Fruit fly (Drosophila melanogaster) whole organism, embryonic: ENCODE results near the gene CG15625.

ENCODE experiments used
- Atf3 ChIP-seq: fragments of 200-800 bp; sonication (Bioruptor generic); optimal IDR thresholded peaks from 3 replicates; lab custom pipeline; 2016; ENCODE audit warnings: missing biosample characterization, missing genetic modification characterization
- B-H1 ChIP-seq: fragments of 200-800 bp; sonication (Bioruptor generic); IDR thresholded peaks from 3 replicates; pipeline ENCODE4 v1.3.6; 2022; ENCODE audit warnings: missing biosample characterization, missing genetic modification characterization
- BtbVII ChIP-seq: fragments of 200-800 bp; sonication (Bioruptor generic); optimal IDR thresholded peaks from 3 replicates; lab custom pipeline; 2017; ENCODE audit warnings: missing biosample characterization, mild to moderate bottlenecking, missing genetic modification characterization
- CG10366 ChIP-seq: fragments of 200-800 bp; sonication (Bioruptor generic); IDR thresholded peaks from 2 replicates; pipeline ENCODE4 v1.3.6; 2022; ENCODE audit warnings: missing biosample characterization, missing genetic modification characterization
- CG11456 ChIP-seq: fragments of 200-800 bp; sonication (Bioruptor generic); IDR thresholded peaks from 3 replicates; pipeline ENCODE4 v1.3.6; 2022; ENCODE audit warnings: missing biosample characterization, missing genetic modification characterization
- CG12236 ChIP-seq: fragments of 200-800 bp; sonication (Bioruptor generic); optimal IDR thresholded peaks from 2 replicates; lab custom pipeline; 2016; ENCODE audit warnings: missing biosample characterization, missing genetic modification characterization
- CG13894 ChIP-seq: fragments of 200-800 bp; sonication (Bioruptor generic); optimal IDR thresholded peaks from 3 replicates; lab custom pipeline; 2018; ENCODE audit warnings: missing biosample characterization, mild to moderate bottlenecking, missing genetic modification characterization, moderate library complexity
- CG14441 ChIP-seq: fragments of 200-800 bp; sonication (Bioruptor generic); IDR thresholded peaks from 2 replicates; pipeline ENCODE4 v1.3.6; 2022; ENCODE audit warnings: missing biosample characterization, missing genetic modification characterization
- CG18764 ChIP-seq: fragments of 200-800 bp; sonication (Bioruptor generic); optimal IDR thresholded peaks from 3 replicates; lab custom pipeline; 2016; ENCODE audit warnings: missing biosample characterization, missing genetic modification characterization
- CG2678 ChIP-seq: fragments of 200-800 bp; sonication (Bioruptor generic); optimal IDR thresholded peaks from 3 replicates; lab custom pipeline; 2019; ENCODE audit warnings: missing biosample characterization, mild to moderate bottlenecking, missing genetic modification characterization, moderate library complexity
- CG4617 ChIP-seq: fragments of 200-800 bp; sonication (Bioruptor generic); optimal IDR thresholded peaks from 3 replicates; lab custom pipeline; 2016; ENCODE audit warnings: missing biosample characterization, missing genetic modification characterization, borderline replicate concordance
- CG4854 ChIP-seq: fragments of 200-800 bp; sonication (Bioruptor generic); optimal IDR thresholded peaks from 2 replicates; lab custom pipeline; 2016; ENCODE audit warnings: missing biosample characterization, missing genetic modification characterization, inconsistent platforms
- CG6272 ChIP-seq: fragments of 200-800 bp; sonication (Bioruptor generic); IDR thresholded peaks from 2 replicates; pipeline ENCODE4 v1.3.6; 2022; ENCODE audit warnings: missing biosample characterization, missing genetic modification characterization
- CG7839 ChIP-seq: fragments of 200-800 bp; sonication (Bioruptor generic); optimal IDR thresholded peaks from 3 replicates; lab custom pipeline; 2018; ENCODE audit warnings: missing biosample characterization, mild to moderate bottlenecking, missing genetic modification characterization, moderate library complexity
- CG8290 ChIP-seq, 3 experiments: fragments of 200-800 bp; sonication (Bioruptor generic); optimal IDR thresholded peaks; 2 replicates each; lab custom pipeline; 2016 to 2019; ENCODE audit warnings: missing biosample characterization in 3 of 3, missing genetic modification characterization in 3 of 3, mild to moderate bottlenecking in 2 of 3, moderate library complexity in 1 of 3
- CG9609 ChIP-seq: fragments of 200-800 bp; sonication (Bioruptor generic); optimal IDR thresholded peaks from 3 replicates; lab custom pipeline; 2016; ENCODE audit warnings: missing biosample characterization, missing genetic modification characterization
- Chrac-16 ChIP-seq: fragments of 200-800 bp; sonication (Bioruptor generic); optimal IDR thresholded peaks from 3 replicates; lab custom pipeline; 2016; ENCODE audit warnings: missing biosample characterization, missing genetic modification characterization
- GATAe ChIP-seq: fragments of 200-800 bp; sonication (Bioruptor generic); conservative IDR thresholded peaks from 2 replicates; pipeline ENCODE4 v1.3.6; 2022; ENCODE audit warnings: missing biosample characterization, missing genetic modification characterization
- HmgD ChIP-seq: fragments of 200-800 bp; sonication (Bioruptor generic); optimal IDR thresholded peaks from 3 replicates; lab custom pipeline; 2016; ENCODE audit warnings: missing biosample characterization, missing genetic modification characterization
- Hmx ChIP-seq: fragments of 200-800 bp; sonication (Bioruptor generic); optimal IDR thresholded peaks from 2 replicates; lab custom pipeline; 2016; ENCODE audit warnings: missing biosample characterization, missing genetic modification characterization
- Hr51 ChIP-seq, 2 experiments: fragments of 200-800 bp; sonication (Bioruptor generic); optimal IDR thresholded peaks; 2 replicates in 1 of 2; 3 replicates in 1 of 2; lab custom pipeline; 2016 to 2018; ENCODE audit warnings: missing biosample characterization in 2 of 2, missing genetic modification characterization in 2 of 2, mild to moderate bottlenecking in 1 of 2, moderate library complexity in 1 of 2
- Mad ChIP-seq: fragments of 200-800 bp; sonication (Bioruptor generic); optimal IDR thresholded peaks from 2 replicates; lab custom pipeline; 2016; ENCODE audit warnings: missing biosample characterization, missing genetic modification characterization
- Max ChIP-seq: fragments of 200-800 bp; sonication (Bioruptor generic); optimal IDR thresholded peaks from 2 replicates; lab custom pipeline; 2016; ENCODE audit warnings: missing biosample characterization, mild to moderate bottlenecking, missing genetic modification characterization
- NFAT ChIP-seq: fragments of 200-800 bp; sonication (Bioruptor generic); IDR thresholded peaks from 2 replicates; pipeline ENCODE4 v1.3.6; 2022; ENCODE audit warnings: missing biosample characterization, missing genetic modification characterization
- Oli ChIP-seq: fragments of 200-800 bp; sonication (Bioruptor generic); optimal IDR thresholded peaks from 2 replicates; lab custom pipeline; 2018; ENCODE audit warnings: missing biosample characterization, mild to moderate bottlenecking, missing genetic modification characterization, moderate library complexity
- Spps ChIP-seq: fragments of 200-800 bp; sonication (Bioruptor generic); optimal IDR thresholded peaks from 2 replicates; lab custom pipeline; 2018; ENCODE audit warnings: missing biosample characterization, mild to moderate bottlenecking, missing genetic modification characterization
- Xrp1 ChIP-seq: fragments of 200-800 bp; sonication (Bioruptor generic); IDR thresholded peaks from 2 replicates; pipeline ENCODE4 v1.3.6; 2022; ENCODE audit warnings: missing biosample characterization, missing genetic modification characterization
- aop ChIP-seq: fragments of 200-800 bp; sonication (Bioruptor generic); IDR thresholded peaks from 2 replicates; pipeline ENCODE4 v1.3.6; 2022; ENCODE audit warnings: missing biosample characterization, missing genetic modification characterization
- cad ChIP-seq: fragments of >200 bp; optimal IDR thresholded peaks from 2 replicates; lab custom pipeline; 2017; ENCODE audit warnings: missing biosample characterization, missing genetic modification characterization
- chif ChIP-seq, 2 experiments: fragments of 200-800 bp; sonication (Bioruptor generic); optimal IDR thresholded peaks; 3 replicates each; lab custom pipeline; 2016; ENCODE audit warnings: missing biosample characterization in 2 of 2, missing genetic modification characterization in 2 of 2
- da ChIP-seq: fragments of 200-800 bp; sonication (Bioruptor generic); optimal IDR thresholded peaks from 2 replicates; lab custom pipeline; 2016; ENCODE audit warnings: missing biosample characterization, missing genetic modification characterization
- dysf ChIP-seq: fragments of 200-800 bp; sonication (Bioruptor generic); IDR thresholded peaks from 3 replicates; pipeline ENCODE4 v1.3.6; 2022; ENCODE audit warnings: missing biosample characterization, missing genetic modification characterization
- esg ChIP-seq: fragments of 200-800 bp; sonication (Bioruptor generic); conservative IDR thresholded peaks from 2 replicates; pipeline ENCODE4 v1.3.6; 2022; ENCODE audit warnings: missing biosample characterization, missing genetic modification characterization
- exex ChIP-seq: fragments of 200-800 bp; sonication (Bioruptor generic); optimal IDR thresholded peaks from 4 replicates; lab custom pipeline; 2018; ENCODE audit warnings: missing biosample characterization, mild to moderate bottlenecking, missing genetic modification characterization, moderate library complexity
- fru ChIP-seq: fragments of >200 bp; optimal IDR thresholded peaks from 2 replicates; lab custom pipeline; 2017
- ftz-f1 ChIP-seq: fragments of 200-800 bp; sonication (Bioruptor generic); optimal IDR thresholded peaks from 2 replicates; lab custom pipeline; 2016; ENCODE audit warnings: missing biosample characterization, missing genetic modification characterization
- fu2 ChIP-seq: fragments of 200-800 bp; sonication (Bioruptor generic); optimal IDR thresholded peaks from 2 replicates; lab custom pipeline; 2016; ENCODE audit warnings: missing biosample characterization, missing genetic modification characterization
- gce ChIP-seq: fragments of 200-800 bp; sonication (Bioruptor generic); IDR thresholded peaks from 3 replicates; pipeline ENCODE4 v1.3.6; 2022; ENCODE audit warnings: missing biosample characterization, missing genetic modification characterization
- gem ChIP-seq: fragments of 200-800 bp; sonication (Bioruptor generic); optimal IDR thresholded peaks from 2 replicates; lab custom pipeline; 2019; ENCODE audit warnings: missing biosample characterization, mild to moderate bottlenecking, missing genetic modification characterization, moderate library complexity
- insv ChIP-seq, 2 experiments: fragments of 200-800 bp; sonication (Bioruptor generic); optimal IDR thresholded peaks; 3 replicates each; lab custom pipeline; 2016 to 2018; ENCODE audit warnings: missing biosample characterization in 2 of 2, missing genetic modification characterization in 2 of 2
- inv ChIP-seq: fragments of 200-800 bp; sonication (Bioruptor generic); IDR thresholded peaks from 2 replicates; pipeline ENCODE4 v1.3.6; 2022; ENCODE audit warnings: missing biosample characterization, missing genetic modification characterization; ENCODE audit not compliant: partially characterized antibody
- odd ChIP-seq: fragments of 200-800 bp; sonication (Bioruptor generic); optimal IDR thresholded peaks from 2 replicates; lab custom pipeline; 2017; ENCODE audit warnings: missing biosample characterization, mild to moderate bottlenecking, missing genetic modification characterization
- org-1 ChIP-seq: fragments of 200-800 bp; sonication (Bioruptor generic); optimal IDR thresholded peaks from 2 replicates; lab custom pipeline; 2017; ENCODE audit warnings: missing biosample characterization, missing genetic modification characterization
- rib ChIP-seq: fragments of 200-800 bp; sonication (Bioruptor generic); IDR thresholded peaks from 2 replicates; pipeline ENCODE4 v1.3.6; 2022; ENCODE audit warnings: missing biosample characterization, missing genetic modification characterization
- sens-2 ChIP-seq: fragments of 200-800 bp; sonication (Bioruptor generic); IDR thresholded peaks from 2 replicates; pipeline ENCODE4 v1.3.6; 2022; ENCODE audit warnings: missing biosample characterization, missing genetic modification characterization
- slbo ChIP-seq: fragments of 200-800 bp; sonication (Bioruptor generic); IDR thresholded peaks from 2 replicates; pipeline ENCODE4 v1.3.6; 2022; ENCODE audit warnings: missing biosample characterization, missing genetic modification characterization
- slou ChIP-seq: fragments of 200-800 bp; sonication (Bioruptor generic); optimal IDR thresholded peaks from 3 replicates; lab custom pipeline; 2016; ENCODE audit warnings: missing biosample characterization, missing genetic modification characterization
- wdn ChIP-seq: fragments of 200-800 bp; sonication (Bioruptor generic); IDR thresholded peaks from 2 replicates; pipeline ENCODE4 v1.3.6; 2022; ENCODE audit warnings: missing biosample characterization, missing genetic modification characterization
- wor ChIP-seq: fragments of 200-800 bp; sonication (Bioruptor generic); IDR thresholded peaks from 2 replicates; pipeline ENCODE4 v1.3.6; 2022; ENCODE audit warnings: missing biosample characterization, missing genetic modification characterization

CG15625 gene

DNA sequence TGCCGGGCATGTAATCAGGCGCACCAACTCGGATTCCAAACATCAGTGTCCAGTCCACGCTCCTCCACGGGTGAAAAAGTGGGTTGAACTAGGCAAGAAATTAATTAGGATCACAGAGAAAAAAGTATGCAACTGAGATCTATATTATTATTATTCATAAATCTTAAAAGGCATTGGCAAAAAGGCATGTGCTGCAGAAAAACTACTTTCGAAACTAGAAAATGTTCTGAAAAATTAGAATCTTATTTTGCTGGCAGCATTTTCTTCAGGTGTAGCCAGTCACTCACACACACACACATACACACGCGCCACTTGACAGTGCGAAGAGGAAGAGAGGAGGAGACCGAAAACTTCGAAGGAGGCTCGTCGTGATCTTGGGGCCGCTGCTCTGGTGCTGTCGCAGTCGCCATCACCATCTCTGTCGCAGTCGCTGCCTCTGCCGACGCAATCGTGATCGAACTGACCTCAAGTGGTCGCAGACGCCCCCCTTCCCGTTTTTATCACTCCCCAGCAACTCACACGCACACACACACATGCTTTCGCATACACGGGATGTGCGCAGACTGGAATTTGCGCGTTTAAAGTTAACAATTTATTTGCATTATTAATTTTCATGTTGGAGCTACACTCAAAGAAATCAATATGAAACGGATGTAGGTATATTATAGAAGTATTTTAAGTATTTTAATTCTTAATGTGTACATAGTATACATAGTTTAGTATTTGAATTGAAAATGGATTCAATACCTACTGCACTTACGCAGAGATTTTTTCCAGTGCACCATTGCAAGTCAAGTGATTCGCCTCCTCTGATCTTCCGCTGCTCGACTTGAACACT, 2.2 kb upstream of the CG15625 start (continued):
- TF ChIP-seq dysf (peak; percentile 75), insv (GFP tag; optimal IDR thresholded peaks at IDR 0.05; lab: Kevin White, UChicago) (no peak), CG18764 (GFP tag; lab: Kevin White, UChicago) (peak; percentile 43), aop (GFP tag; lab: Robert Waterston, UW) (no peak), Hr51 (GFP tag; optimal IDR thresholded peaks at IDR 0.05; lab: Kevin White, UChicago) (peak in 1 of 2 experiments; percentile 72), CG9609 (GFP tag; lab: Kevin White, UChicago) (no peak), CG8290 (GFP tag; optimal IDR thresholded peaks at IDR 0.05; lab: Kevin White, UChicago) (no peak), CG8290 (tag; optimal IDR thresholded peaks at IDR 0.05; lab: Kevin White, UChicago) (peak in 1 of 2 experiments; percentile 72), gce (GFP tag; lab: Robert Waterston, UW) (peak; percentile 41; the same call in 1 of the 3 replicates), NFAT (GFP tag; lab: Robert Waterston, UW) (peak; percentile 55; the same call in 1 of the 2 replicates), exex (tag; lab: Kevin White, UChicago) (no peak), sens-2 (GFP tag; lab: Robert Waterston, UW) (peak; percentile 50; the same call in 1 of the 2 replicates), B-H1 (peak; percentile 34; the same call in 2 of the 3 replicates), rib (GFP tag; lab: Robert Waterston, UW) (no peak; the same call in 1 of the 2 replicates), wdn (GFP tag; lab: Robert Waterston, UW) (peak; percentile 49; the same call in 1 of the 2 replicates), CG13894 (no peak), Chrac-16 (GFP tag; lab: Kevin White, UChicago) (peak; percentile 69), CG2678 (tag; lab: Kevin White, UChicago) (peak; percentile 68), CG6272 (peak; percentile 38; the same call in 1 of the 2 replicates), cad (GFP tag; lab: Kevin White, UChicago) (no peak), esg (GFP tag; lab: Robert Waterston, UW) (peak; percentile 69), odd (GFP tag; lab: Kevin White, UChicago) (no peak), Hmx (GFP tag; lab: Kevin White, UChicago) (no peak), Xrp1 (GFP tag; lab: Robert Waterston, UW) (peak; percentile 77), CG4617 (no peak), ftz-f1 (GFP tag; lab: Kevin White, UChicago) (peak; percentile 17), inv (GFP tag; lab: Robert Waterston, UW) (no peak), org-1 (GFP tag; lab: Kevin White, UChicago) (peak; percentile 14), HmgD (no peak), CG10366 (GFP tag; lab: Robert Waterston, UW) (peak; percentile 71), Spps (tag; lab: Kevin White, UChicago) (no peak), CG7839 (peak; percentile 62), wor (GFP tag; lab: Robert Waterston, UW) (peak; percentile 32), fru (lab: Kevin White, UChicago) (no peak), GATAe (peak; percentile 28; the same call in 1 of the 2 replicates), da (GFP tag; lab: Kevin White, UChicago) (no peak), fu2 (GFP tag; lab: Kevin White, UChicago) (no peak), Atf3 (no peak), CG11456 (peak; percentile 83; the same call in 2 of the 3 replicates), CG12236 (GFP tag; lab: Kevin White, UChicago) (no peak), BtbVII (peak; percentile 39), CG4854 (no peak), CG14441 (peak; percentile 77), chif (GFP tag; optimal IDR thresholded peaks at IDR 0.05; lab: Kevin White, UChicago) (peak; percentile 44 to 51), gem (tag; lab: Kevin White, UChicago) (peak; percentile 80), Max (GFP tag; lab: Kevin White, UChicago) (no peak), slou (peak; percentile 1), slbo (GFP tag; lab: Robert Waterston, UW) (peak; percentile 81), Oli (tag; lab: Kevin White, UChicago) (peak; percentile 70), Mad (no peak)
